Worm (Caenorhabditis elegans): ENCODE measurements around the gene F01F1.15.
A peak's percentile ranks its signal among the peaks of the same experiment; 100 is the strongest.

The F01F1.15 gene

ce11 chrIII:5845483-5845882, 23.8 kb downstream of the F01F1.15 start (continued):
- no peak for TF ChIP-seq hpl-2 (GFP tag; optimal IDR thresholded peaks at IDR 0.05)
- TF ChIP-seq efl-3 (GFP tag; optimal IDR thresholded peaks at IDR 0.05), result no peak
- TF ChIP-seq unc-86 (tag; optimal IDR thresholded peaks at IDR 0.05), result peak; percentile 82
- peak; percentile 52 for TF ChIP-seq skn-1 (tag; optimal IDR thresholded peaks at IDR 0.05)
- TF ChIP-seq pag-3 (tag; optimal IDR thresholded peaks at IDR 0.05; ENCODE audit: borderline replicate concordance, insufficient read depth), result peak; percentile 29
- TF ChIP-seq ceh-88 (GFP tag; IDR thresholded peaks at IDR 0.05), result 0 out of 2 replicates have a peak, but pooled peaks have one; percentile 26
- TF ChIP-seq hlh-17 (GFP tag; optimal IDR thresholded peaks at IDR 0.05; ENCODE audit: borderline replicate concordance), result no peak
- peak; percentile 81 for TF ChIP-seq nhr-47 (tag; optimal IDR thresholded peaks at IDR 0.05)
- no peak for TF ChIP-seq pax-3 (tag; optimal IDR thresholded peaks at IDR 0.05)
- peak; percentile 88 for TF ChIP-seq nhr-71 (tag; optimal IDR thresholded peaks at IDR 0.05)
- TF ChIP-seq efl-1 (optimal IDR thresholded peaks at IDR 0.05), result peak; percentile 54
- peak; percentile 33 to 74 for TF ChIP-seq efl-1 (GFP tag; optimal IDR thresholded peaks at IDR 0.05 in 1 of 2)
- no peak for TF ChIP-seq hlh-4 (tag; optimal IDR thresholded peaks at IDR 0.05)
- TF ChIP-seq nhr-85 (tag), result no peak
- TF ChIP-seq lin-39 (tag; optimal IDR thresholded peaks at IDR 0.05), result no peak
- TF ChIP-seq irx-1 (tag; optimal IDR thresholded peaks at IDR 0.05), result peak; percentile 51
- peak; percentile 6 to 33 (median 17) for TF ChIP-seq dpl-1 (GFP tag; optimal IDR thresholded peaks at IDR 0.05)
- peak; percentile 66 to 80 for TF ChIP-seq mdl-1 (tag; optimal IDR thresholded peaks at IDR 0.05)
- TF ChIP-seq zip-4 (GFP tag; optimal IDR thresholded peaks at IDR 0.05), result no peak
- no peak for TF ChIP-seq ces-1 (GFP tag; optimal IDR thresholded peaks at IDR 0.05)
- TF ChIP-seq nhr-19 (GFP tag; conservative IDR thresholded peaks at IDR 0.05), result 0 out of 2 replicates have a peak, but pooled peaks have one; percentile 27
- no peak for TF ChIP-seq nhr-76 (tag; optimal IDR thresholded peaks at IDR 0.05)
- no peak for TF ChIP-seq elt-2 (tag; optimal IDR thresholded peaks at IDR 0.05)
- TF ChIP-seq aha-1 (tag; optimal IDR thresholded peaks at IDR 0.05), result no peak
- no peak for TF ChIP-seq elt-3 (tag; optimal IDR thresholded peaks at IDR 0.05)
- no peak for TF ChIP-seq nhr-28 (tag; optimal IDR thresholded peaks at IDR 0.05)
- TF ChIP-seq Y116A8C.19 (tag; optimal IDR thresholded peaks at IDR 0.05; ENCODE audit: borderline replicate concordance), result no peak
- no peak for TF ChIP-seq sptf-1 (tag; optimal IDR thresholded peaks at IDR 0.05)
- peak; percentile 47 for TF ChIP-seq rnt-1 (tag; optimal IDR thresholded peaks at IDR 0.05)
- no peak for TF ChIP-seq nhr-12 (tag; optimal IDR thresholded peaks at IDR 0.05)
- no peak for TF ChIP-seq C34B4.2 (tag; optimal IDR thresholded peaks at IDR 0.05)
- no peak for TF ChIP-seq unc-62 (GFP tag; optimal IDR thresholded peaks at IDR 0.05)
- TF ChIP-seq fos-1 (tag; optimal IDR thresholded peaks at IDR 0.05), result peak; percentile 40
- peak; percentile 37 for TF ChIP-seq nhr-20 (tag; optimal IDR thresholded peaks at IDR 0.05)
- TF ChIP-seq ztf-11 (tag; optimal IDR thresholded peaks at IDR 0.05), result no peak
- no peak for TF ChIP-seq sup-37 (GFP tag; optimal IDR thresholded peaks at IDR 0.05)
- TF ChIP-seq egl-13 (tag; optimal IDR thresholded peaks at IDR 0.05), result peak; percentile 60
- no peak for TF ChIP-seq nhr-84 (tag; optimal IDR thresholded peaks at IDR 0.05)
- TF ChIP-seq ceh-8 (GFP tag; optimal IDR thresholded peaks at IDR 0.05), result peak; percentile 12
- peak; percentile 75 for TF ChIP-seq snu-23 (GFP tag; optimal IDR thresholded peaks at IDR 0.05)
- no peak for TF ChIP-seq pqm-1 (tag; optimal IDR thresholded peaks at IDR 0.05)
- TF ChIP-seq mef-2 (tag; optimal IDR thresholded peaks at IDR 0.05), result no peak
- TF ChIP-seq C04F5.9 (tag; optimal IDR thresholded peaks at IDR 0.05), result no peak
- no peak for TF ChIP-seq unc-98 (GFP tag; IDR thresholded peaks at IDR 0.05)
- peak; percentile 3 for TF ChIP-seq nhr-11 (tag; optimal IDR thresholded peaks at IDR 0.05)
- TF ChIP-seq aly-2 (tag; optimal IDR thresholded peaks at IDR 0.05), result no peak
- TF ChIP-seq ets-5 (GFP tag; IDR thresholded peaks at IDR 0.05), result no peak
- peak; percentile 45 to 87 for TF ChIP-seq lsy-2 (tag; optimal IDR thresholded peaks at IDR 0.05)
- no peak for TF ChIP-seq nhr-90 (tag; optimal IDR thresholded peaks at IDR 0.05; ENCODE audit: poor library complexity)
- peak; percentile 93 for TF ChIP-seq fkh-8 (tag; optimal IDR thresholded peaks at IDR 0.05)
- no peak for TF ChIP-seq lir-3 (tag; optimal IDR thresholded peaks at IDR 0.05; ENCODE audit: poor library complexity)
- no peak for TF ChIP-seq grh-1 (GFP tag; IDR thresholded peaks at IDR 0.05)
- peak; percentile 51 for TF ChIP-seq isw-1 (GFP tag; IDR thresholded peaks at IDR 0.05)
